Fruit fly (Drosophila melanogaster): Measurements from ENCODE around the gene CG1571.

DNA sequence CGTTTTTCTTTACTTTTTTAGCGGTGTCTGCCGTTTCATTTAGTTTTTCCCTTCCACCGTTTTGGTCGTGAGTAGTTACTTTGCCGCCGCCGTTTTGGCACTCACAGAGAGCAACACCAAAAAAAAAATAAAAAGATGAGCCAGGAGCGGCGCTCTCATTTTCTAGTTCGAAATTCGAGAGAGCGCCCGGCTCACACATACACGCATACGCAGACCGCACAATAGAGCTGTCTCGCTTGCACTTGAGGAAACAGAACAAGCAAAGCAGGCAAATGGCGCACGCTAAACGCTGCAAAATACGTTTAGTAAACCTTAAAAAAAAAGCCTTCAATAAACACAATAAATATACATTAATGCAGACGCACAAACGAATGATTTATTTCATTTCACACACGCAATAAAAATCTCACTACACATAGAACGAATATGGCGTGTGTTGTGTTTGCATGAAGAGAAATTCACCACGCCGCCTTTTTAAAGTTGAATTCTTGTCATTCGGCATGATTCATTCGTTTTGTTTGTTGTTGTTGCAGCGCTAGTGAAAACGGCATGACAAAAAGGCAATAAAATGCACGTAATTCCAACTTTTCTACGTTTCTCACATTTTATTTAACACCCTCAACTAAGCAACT is 19.0 kb upstream of the CG1571 start:
- TF ChIP-seq dl (GFP tag; optimal IDR thresholded peaks at IDR 0.05; ENCODE audit: insufficient read depth in 1 of 2, partially characterized antibody in 2 of 2) (peak; percentile 38 to 70), OdsH (GFP tag; optimal IDR thresholded peaks at IDR 0.05) (no peak), Hnf4 (GFP tag; optimal IDR thresholded peaks at IDR 0.05) (no peak), CG32264 (GFP tag; optimal IDR thresholded peaks at IDR 0.05) (no peak), ey (GFP tag; optimal IDR thresholded peaks at IDR 0.05) (no peak), usp (GFP tag; optimal IDR thresholded peaks at IDR 0.05) (no peak), Abd-B (GFP tag; optimal IDR thresholded peaks at IDR 0.05) (no peak), Hr78 (GFP tag; optimal IDR thresholded peaks at IDR 0.05) (no peak), GATAd (GFP tag; optimal IDR thresholded peaks at IDR 0.05) (no peak), Dfd (GFP tag; optimal IDR thresholded peaks at IDR 0.05) (no peak), rgr (GFP tag; optimal IDR thresholded peaks at IDR 0.05) (no peak), jim (GFP tag; optimal IDR thresholded peaks at IDR 0.05) (no peak), Sp1 (GFP tag; optimal IDR thresholded peaks at IDR 0.05) (no peak), sage (GFP tag; optimal IDR thresholded peaks at IDR 0.05) (peak; percentile 4)

Measured in whole organism, wandering third instar larva.